Fruit fly (Drosophila melanogaster) whole organism, pupa: ENCODE measurements around the gene CG5890.

Experiments
- CG10348 ChIP-seq: fragments of 200-800 bp; sonication (Bioruptor generic); IDR thresholded peaks from 2 replicates; pipeline ENCODE4 v1.3.6; 2022; ENCODE audit warnings: missing biosample characterization, missing genetic modification characterization
- CG12605 ChIP-seq: fragments of 200-800 bp; sonication (Bioruptor generic); IDR thresholded peaks from 2 replicates; pipeline ENCODE4 v1.3.6; 2022; ENCODE audit warnings: missing biosample characterization, missing genetic modification characterization
- CG13204 ChIP-seq: fragments of 200-800 bp; sonication (Bioruptor generic); optimal IDR thresholded peaks from 2 replicates; lab custom pipeline; 2018; ENCODE audit warnings: missing biosample characterization, mild to moderate bottlenecking, missing genetic modification characterization, moderate library complexity
- CG14655 ChIP-seq: fragments of 200-800 bp; sonication (Bioruptor generic); optimal IDR thresholded peaks from 3 replicates; lab custom pipeline; 2017; ENCODE audit warnings: mild to moderate bottlenecking, missing biosample characterization, missing genetic modification reagents, missing genetic modification characterization
- CG15710 ChIP-seq: fragments of 200-800 bp; sonication (Bioruptor generic); optimal IDR thresholded peaks from 2 replicates; lab custom pipeline; 2018; ENCODE audit warnings: missing biosample characterization, mild to moderate bottlenecking, missing genetic modification characterization, moderate library complexity
- CG17806 ChIP-seq: fragments of 200-800 bp; sonication (Bioruptor generic); optimal IDR thresholded peaks from 2 replicates; lab custom pipeline; 2018; ENCODE audit warnings: missing biosample characterization, mild to moderate bottlenecking, missing genetic modification characterization, moderate library complexity
- CG32121 ChIP-seq: fragments of 200-800 bp; sonication (Bioruptor generic); IDR thresholded peaks from 2 replicates; pipeline ENCODE4 v1.3.6; 2022; ENCODE audit warnings: missing biosample characterization, missing genetic modification characterization
- CG34367 ChIP-seq: fragments of 200-800 bp; sonication (Bioruptor generic); optimal IDR thresholded peaks from 2 replicates; lab custom pipeline; 2018; ENCODE audit warnings: missing biosample characterization, mild to moderate bottlenecking, missing genetic modification characterization
- CG4496 ChIP-seq: fragments of 200-800 bp; sonication (Bioruptor generic); IDR thresholded peaks from 3 replicates; pipeline ENCODE4 v1.3.6; 2022; ENCODE audit warnings: missing biosample characterization, missing genetic modification characterization
- CG8159 ChIP-seq: fragments of 200-800 bp; sonication (Bioruptor generic); optimal IDR thresholded peaks from 3 replicates; lab custom pipeline; 2018; ENCODE audit warnings: missing biosample characterization, mild to moderate bottlenecking, missing genetic modification characterization, moderate library complexity
- CG8301 ChIP-seq: fragments of 200-800 bp; sonication (Bioruptor generic); optimal IDR thresholded peaks from 2 replicates; lab custom pipeline; 2018; ENCODE audit warnings: missing biosample characterization, mild to moderate bottlenecking, missing genetic modification characterization
- CG9948 ChIP-seq: fragments of 200-800 bp; sonication (Bioruptor generic); optimal IDR thresholded peaks from 2 replicates; lab custom pipeline; 2018; ENCODE audit warnings: missing biosample characterization, mild to moderate bottlenecking, missing genetic modification characterization, moderate library complexity
- D1 ChIP-seq: fragments of 200-800 bp; sonication (Bioruptor generic); optimal IDR thresholded peaks from 2 replicates; lab custom pipeline; 2018; ENCODE audit warnings: missing biosample characterization, mild to moderate bottlenecking, missing genetic modification characterization, moderate library complexity
- EcR ChIP-seq: fragments of 200-800 bp; sonication (Bioruptor generic); optimal IDR thresholded peaks from 3 replicates; lab custom pipeline; 2019; ENCODE audit warnings: missing biosample characterization, missing genetic modification characterization, mild to moderate bottlenecking, moderate library complexity, missing genetic modification reagents
- Ets98B ChIP-seq: fragments of 200-800 bp; sonication (Bioruptor generic); IDR thresholded peaks from 2 replicates; pipeline ENCODE4 v1.3.6; 2022; ENCODE audit warnings: missing biosample characterization, missing genetic modification characterization
- Pif1A ChIP-seq: fragments of 200-800 bp; sonication (Bioruptor generic); optimal IDR thresholded peaks from 3 replicates; lab custom pipeline; 2016; ENCODE audit warnings: missing biosample characterization, missing genetic modification characterization
- Pif1B ChIP-seq: fragments of 200-800 bp; sonication (Bioruptor generic); optimal IDR thresholded peaks from 3 replicates; lab custom pipeline; 2016; ENCODE audit warnings: missing biosample characterization, missing genetic modification characterization
- Snoo ChIP-seq: fragments of 200-800 bp; sonication (Bioruptor generic); optimal IDR thresholded peaks from 3 replicates; lab custom pipeline; 2017; ENCODE audit warnings: missing biosample characterization, mild to moderate bottlenecking, missing genetic modification characterization, inconsistent platforms
- fd96Ca ChIP-seq: fragments of 200-800 bp; sonication (Bioruptor generic); IDR thresholded peaks from 3 replicates; pipeline ENCODE4 v1.3.6; 2022; ENCODE audit warnings: missing biosample characterization, missing genetic modification characterization
- gl ChIP-seq: fragments of 200-800 bp; sonication (Bioruptor generic); optimal IDR thresholded peaks from 2 replicates; lab custom pipeline; 2018; ENCODE audit warnings: missing biosample characterization, mild to moderate bottlenecking, missing genetic modification characterization
- rn ChIP-seq: fragments of 200-800 bp; sonication (Bioruptor generic); IDR thresholded peaks from 2 replicates; pipeline ENCODE4 v1.3.6; 2022; ENCODE audit warnings: missing biosample characterization, missing genetic modification characterization

CG5890 gene

DNA sequence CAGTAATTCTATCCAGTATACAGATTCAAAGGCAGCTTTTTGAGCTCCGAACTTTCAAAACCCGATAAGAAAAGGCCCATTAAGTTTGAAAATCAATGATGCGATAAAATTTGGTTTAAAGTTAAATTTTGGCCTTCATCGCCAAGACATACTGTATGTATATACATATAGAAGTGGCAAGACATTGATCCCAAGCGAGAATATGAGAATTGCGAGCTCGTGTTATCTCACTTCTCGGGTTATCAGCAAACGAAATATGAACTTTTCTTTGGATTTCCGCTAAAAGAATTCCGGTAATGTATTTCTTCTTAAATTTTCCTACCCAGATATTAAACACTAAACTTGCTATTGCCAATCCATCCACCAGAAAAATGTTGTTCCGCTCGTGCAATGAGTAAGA, 21.1 kb downstream of the CG5890 start:
- no peak for TF ChIP-seq CG13204 (GFP tag; lab: Kevin White, UChicago)
- peak; percentile 78 for TF ChIP-seq EcR

DNA sequence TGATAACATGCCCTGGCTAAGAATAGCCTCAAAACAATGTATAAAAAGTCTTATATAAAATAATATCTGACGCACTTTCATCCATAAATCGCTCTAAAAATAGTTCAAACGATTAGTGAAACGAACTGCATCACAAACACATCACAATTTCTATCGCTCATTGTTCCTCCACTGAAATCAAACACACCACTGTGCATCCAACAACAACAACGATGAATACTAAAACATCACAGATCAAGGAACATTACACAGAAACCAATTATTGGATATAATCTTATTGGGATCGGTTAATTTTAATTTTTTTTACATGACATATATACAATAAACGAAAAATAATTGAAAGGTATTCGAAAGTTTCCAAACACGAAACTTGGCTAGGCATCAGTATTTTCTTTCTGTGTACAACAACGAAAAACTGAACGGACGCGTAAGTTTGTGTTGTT, 23.4 kb downstream of the CG5890 start:
- TF ChIP-seq CG8159 (tag; lab: Kevin White, UChicago) (peak; percentile 19), Ets98B (peak; percentile 82), gl (no peak), Pif1A (GFP tag; lab: Kevin White, UChicago) (peak; percentile 38), rn (GFP tag; lab: Robert Waterston, UW) (peak; percentile 13; the same call in 1 of the 2 replicates), Snoo (tag; lab: Kevin White, UChicago) (no peak), CG32121 (GFP tag; lab: Robert Waterston, UW) (peak; percentile 70), fd96Ca (GFP tag; lab: Robert Waterston, UW) (no peak), CG17806 (tag; lab: Kevin White, UChicago) (peak; percentile 1), CG13204 (GFP tag; lab: Kevin White, UChicago) (no peak), CG4496 (GFP tag; lab: Robert Waterston, UW) (no peak; the same call in 1 of the 3 replicates), CG8301 (tag; lab: Kevin White, UChicago) (peak; percentile 73), CG12605 (GFP tag; lab: Robert Waterston, UW) (peak; percentile 49; the same call in 1 of the 2 replicates), Pif1B (GFP tag; lab: Kevin White, UChicago) (no peak), EcR (no peak), CG14655 (peak; percentile 68)

- TF ChIP-seq CG15710 (tag; lab: Kevin White, UChicago) (peak; percentile 59), EcR (no peak), CG13204 (GFP tag; lab: Kevin White, UChicago) (peak; percentile 42), D1 (tag; lab: Kevin White, UChicago) (no peak), CG17806 (tag; lab: Kevin White, UChicago) (peak; percentile 57), Ets98B (peak; percentile 11; the same call in 1 of the 2 replicates), CG32121 (GFP tag; lab: Robert Waterston, UW) (peak; percentile 59; the same call in 1 of the 2 replicates), CG9948 (tag; lab: Kevin White, UChicago) (peak; percentile 67), CG4496 (GFP tag; lab: Robert Waterston, UW) (peak; percentile 61), Pif1B (GFP tag; lab: Kevin White, UChicago) (peak; percentile 1), Pif1A (GFP tag; lab: Kevin White, UChicago) (peak; percentile 4), CG10348 (no peak), CG34367 (tag; lab: Kevin White, UChicago) (peak; percentile 14), CG14655 (peak; percentile 63), CG8159 (tag; lab: Kevin White, UChicago) (peak; percentile 63), fd96Ca (GFP tag; lab: Robert Waterston, UW) (no peak), Snoo (tag; lab: Kevin White, UChicago) (peak; percentile 48), rn (GFP tag; lab: Robert Waterston, UW) (0 out of 2 replicates have a peak, but pooled peaks have one; percentile 18), CG12605 (GFP tag; lab: Robert Waterston, UW) (peak; percentile 11)
These were observed 24.4 kb downstream of the CG5890 start for dm6 chr3R:25880198-25880970.

DNA sequence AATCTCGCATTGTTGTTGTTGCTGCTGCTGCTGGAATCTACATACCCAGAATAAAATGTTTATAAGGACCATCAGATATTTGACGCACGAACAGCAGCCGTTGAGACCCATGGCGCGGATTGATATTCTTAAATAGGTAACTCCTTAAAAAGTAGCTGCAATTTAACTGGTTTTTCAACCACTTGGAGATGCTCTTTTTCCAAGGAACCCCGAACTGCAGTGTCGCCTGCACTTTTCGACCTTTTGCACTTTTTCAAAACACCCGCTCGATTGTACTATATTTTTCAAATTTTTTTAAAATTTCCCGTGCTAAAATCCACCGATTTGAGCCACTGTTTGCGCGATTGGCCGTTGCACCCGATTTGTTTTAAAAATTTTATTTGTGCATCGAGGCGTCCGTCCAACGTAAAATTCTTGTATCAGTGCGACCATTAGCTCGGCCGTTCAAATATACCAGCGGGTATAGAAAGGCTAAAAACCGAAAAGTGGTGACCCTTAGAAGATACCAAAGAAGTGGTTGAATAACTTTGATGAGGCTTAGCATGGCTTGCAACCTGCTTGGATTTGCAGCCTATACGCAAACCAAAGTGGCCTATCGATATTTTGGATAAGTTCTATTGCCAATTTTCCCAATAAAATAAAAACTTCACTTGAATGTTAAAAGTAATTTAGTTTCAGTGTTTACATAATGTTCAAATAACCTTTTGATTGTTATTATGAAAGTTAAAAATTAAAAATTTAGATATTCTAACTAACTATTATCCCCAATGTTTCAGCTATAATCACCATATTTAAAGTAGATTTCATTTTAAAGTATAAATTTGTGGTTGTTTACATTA, 25.2 kb downstream of the CG5890 start, which contains the start of gene Tsp96F:
Gene Tsp96F, minus strand, starts transcription at position 457 of the 839 bp plus-strand sequence.
- TF ChIP-seq gl, result no peak
- no peak for TF ChIP-seq CG14655
- no peak for TF ChIP-seq CG17806 (tag; lab: Kevin White, UChicago)
- no peak for TF ChIP-seq CG8301 (tag; lab: Kevin White, UChicago)
- peak; percentile 18 for TF ChIP-seq D1 (tag; lab: Kevin White, UChicago)
- peak; percentile 14 for TF ChIP-seq EcR
- peak; percentile 42 for TF ChIP-seq CG12605 (GFP tag; lab: Robert Waterston, UW)
- no peak for TF ChIP-seq CG9948 (tag; lab: Kevin White, UChicago)
- TF ChIP-seq Snoo (tag; lab: Kevin White, UChicago), result no peak
- TF ChIP-seq CG4496 (GFP tag; lab: Robert Waterston, UW), result 0 out of 3 replicates have a peak, but pooled peaks have one; percentile 40
- TF ChIP-seq, all 21 proteins: peak for 4

dm6 chr3R:25881915-25882314, 26.0 kb downstream of the CG5890 start, which contains the start of gene SppL:
Gene SppL, plus strand, starts transcription at chr3R:25881984.
- no peak for TF ChIP-seq Ets98B
- no peak for TF ChIP-seq CG8159 (tag; lab: Kevin White, UChicago)
- TF ChIP-seq EcR, result no peak
- no peak for TF ChIP-seq fd96Ca (GFP tag; lab: Robert Waterston, UW)
- no peak for TF ChIP-seq gl
- no peak for TF ChIP-seq CG17806 (tag; lab: Kevin White, UChicago)
- TF ChIP-seq CG4496 (GFP tag; lab: Robert Waterston, UW), result no peak
- no peak for TF ChIP-seq Pif1A (GFP tag; lab: Kevin White, UChicago)
- no peak for TF ChIP-seq CG9948 (tag; lab: Kevin White, UChicago)
- no peak for TF ChIP-seq CG8301 (tag; lab: Kevin White, UChicago)
- no peak for TF ChIP-seq CG34367 (tag; lab: Kevin White, UChicago)
- no peak for TF ChIP-seq CG12605 (GFP tag; lab: Robert Waterston, UW)
- TF ChIP-seq rn (GFP tag; lab: Robert Waterston, UW), result no peak
- no peak for TF ChIP-seq CG32121 (GFP tag; lab: Robert Waterston, UW)
- no peak for TF ChIP-seq Pif1B (GFP tag; lab: Kevin White, UChicago)
